Worm (Caenorhabditis elegans): ENCODE results near the gene Y71H2AM.14.
A peak's percentile ranks its signal among the peaks of the same experiment; 100 is the strongest.

Gene Y71H2AM.14

DNA sequence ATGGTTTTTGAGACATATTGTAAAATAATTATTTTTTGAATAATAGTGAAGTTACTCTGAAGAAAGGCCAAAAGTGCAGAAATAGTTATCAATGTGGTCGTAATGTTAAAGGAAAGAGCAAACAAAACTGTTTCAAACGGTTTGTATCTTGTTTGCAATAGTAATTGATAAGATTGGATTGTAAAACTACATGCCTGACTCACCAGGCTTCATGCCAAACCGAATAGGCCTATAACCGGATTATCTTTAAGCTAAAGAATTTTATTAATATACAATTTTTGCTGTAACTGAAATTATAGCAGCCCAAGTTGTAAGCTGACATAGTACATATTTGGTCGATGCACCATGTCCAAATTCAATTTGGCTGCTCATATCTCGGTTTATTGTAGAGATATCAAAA, at the start of gene Y71H2AM.14:
Y71H2AM.14 (minus strand) TSS at position 101 of the 400 bp plus-strand sequence.
- TF ChIP-seq klf-2 (GFP tag; conservative IDR thresholded peaks at IDR 0.05) (no peak), med-1 (GFP tag; optimal IDR thresholded peaks at IDR 0.05; ENCODE audit: insufficient read depth) (no peak)

DNA sequence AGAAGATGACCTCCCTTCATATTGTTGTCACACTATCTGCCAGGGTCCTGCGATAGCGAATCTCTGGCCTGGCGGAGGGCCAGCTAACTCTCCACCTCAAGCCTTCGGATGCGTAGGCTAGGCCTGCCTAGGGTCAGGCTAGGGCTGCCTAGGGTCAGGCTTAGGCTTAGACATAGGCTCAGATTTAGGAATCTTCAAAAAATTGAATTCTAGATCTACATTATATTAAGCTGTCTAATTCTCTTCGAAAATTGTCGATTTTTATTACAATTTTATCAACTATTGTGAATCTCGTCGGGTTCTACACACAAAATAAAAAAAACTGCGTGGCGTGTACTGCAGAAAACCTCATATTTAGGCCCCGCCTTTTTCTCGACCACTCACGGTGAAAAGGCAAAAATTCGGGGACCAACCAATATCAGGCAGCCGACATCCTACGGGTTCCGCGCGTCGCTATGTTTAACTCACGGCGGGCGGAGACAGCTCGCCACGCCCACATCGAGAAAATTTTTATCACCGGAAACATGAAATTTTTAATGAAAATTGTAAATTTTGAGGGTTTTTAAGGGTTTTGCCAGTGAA, 49.1 kb upstream of the Y71H2AM.14 start:
- TF ChIP-seq klf-2 (GFP tag; conservative IDR thresholded peaks at IDR 0.05) (no peak), tab-1 (GFP tag; IDR thresholded peaks at IDR 0.05) (no peak), flt-1 (GFP tag; IDR thresholded peaks at IDR 0.05) (0 out of 2 replicates have a peak, but pooled peaks have one; percentile 5), ztf-29 (GFP tag; IDR thresholded peaks at IDR 0.05) (0 out of 2 replicates have a peak, but pooled peaks have one; percentile 42), ztf-23 (GFP tag; IDR thresholded peaks at IDR 0.05) (no peak), cog-1 (tag; optimal IDR thresholded peaks at IDR 0.05) (no peak), ref-1 (GFP tag; conservative IDR thresholded peaks at IDR 0.05) (no peak), med-1 (GFP tag; optimal IDR thresholded peaks at IDR 0.05; ENCODE audit: insufficient read depth) (no peak), T22C8.4 (GFP tag; IDR thresholded peaks at IDR 0.05) (no peak)

DNA sequence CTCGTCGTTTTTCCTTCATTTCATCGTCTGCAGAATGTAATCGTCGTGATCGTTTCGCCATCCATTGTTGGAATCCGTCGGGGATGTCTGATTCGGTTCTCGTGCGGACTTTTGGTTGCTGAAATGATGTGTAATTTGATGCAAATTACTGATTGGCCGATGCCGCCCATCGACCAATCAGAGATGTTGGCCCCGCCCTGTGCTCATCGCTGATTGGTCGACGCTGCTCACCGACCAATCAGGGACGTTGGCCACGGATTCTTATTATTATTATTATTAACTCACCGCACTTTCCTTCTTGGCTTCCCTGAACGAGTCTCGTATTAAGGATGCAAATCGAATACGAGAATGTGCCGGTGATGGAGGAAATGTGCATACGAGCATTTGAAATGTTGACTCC, 47.6 kb upstream of the Y71H2AM.14 start:
- TF ChIP-seq klf-2 (GFP tag; conservative IDR thresholded peaks at IDR 0.05) (no peak), T22C8.4 (GFP tag; IDR thresholded peaks at IDR 0.05) (no peak), flt-1 (GFP tag; IDR thresholded peaks at IDR 0.05) (no peak), ref-1 (GFP tag; conservative IDR thresholded peaks at IDR 0.05) (no peak), med-1 (GFP tag; optimal IDR thresholded peaks at IDR 0.05; ENCODE audit: insufficient read depth) (no peak), ztf-29 (GFP tag; IDR thresholded peaks at IDR 0.05) (no peak), ztf-23 (GFP tag; IDR thresholded peaks at IDR 0.05) (no peak)

DNA sequence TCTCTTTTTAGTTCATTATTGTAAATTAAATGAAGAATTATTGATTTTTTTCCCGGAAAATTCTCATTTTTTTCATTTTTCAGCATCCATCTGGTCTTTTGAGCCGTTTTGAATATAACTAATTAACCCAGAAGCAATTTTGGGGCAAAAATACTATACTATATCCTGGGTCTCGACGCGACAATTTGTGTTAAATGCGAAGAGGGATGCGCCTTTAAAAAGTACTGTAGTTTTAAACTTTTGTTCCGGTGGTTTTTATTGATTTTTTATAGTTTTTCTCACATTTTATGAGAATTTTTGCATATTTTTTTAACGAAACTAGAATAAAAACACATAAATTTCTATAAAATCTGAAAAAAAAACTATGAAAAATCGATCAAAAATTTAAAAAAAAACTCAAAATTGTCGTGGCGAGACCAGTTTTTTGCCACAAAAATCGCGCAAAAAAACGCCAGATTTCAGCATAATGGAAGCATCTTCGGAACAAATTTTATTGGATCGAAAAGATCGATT, 41.6 kb upstream of the Y71H2AM.14 start, which contains the start of gene tbcc-1:
tbcc-1 (plus strand) TSS at position 463 of the 513 bp plus-strand sequence.
- TF ChIP-seq med-1 (GFP tag; optimal IDR thresholded peaks at IDR 0.05; ENCODE audit: insufficient read depth) (no peak), T22C8.4 (GFP tag; IDR thresholded peaks at IDR 0.05) (0 out of 2 replicates have a peak, but pooled peaks have one; percentile 8)

DNA sequence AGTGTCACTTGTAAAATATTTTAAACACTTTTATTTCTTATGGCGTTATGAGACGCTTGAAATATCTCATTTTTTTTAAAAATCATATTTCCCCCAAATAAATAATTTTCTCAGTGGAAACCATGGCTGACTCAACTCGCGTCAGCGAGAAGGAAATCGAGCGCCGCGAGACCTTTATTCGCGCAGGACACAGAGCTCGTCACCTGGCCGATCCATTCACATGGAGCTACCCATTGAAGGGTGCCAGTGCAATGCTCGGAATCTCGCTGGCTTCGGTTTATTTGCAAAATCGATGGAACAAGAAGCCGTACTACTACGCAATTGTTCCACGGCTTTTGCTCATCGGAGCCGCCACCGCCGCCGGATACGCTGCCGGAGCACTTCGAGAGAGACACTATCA, 40.3 kb upstream of the Y71H2AM.14 start, which contains the start of gene nduc-2:
nduc-2 (plus strand) TSS at position 113 of the 400 bp plus-strand sequence.
- TF ChIP-seq ztf-23 (GFP tag; IDR thresholded peaks at IDR 0.05), result no peak
- TF ChIP-seq klf-2 (GFP tag; conservative IDR thresholded peaks at IDR 0.05), result no peak
- no peak for TF ChIP-seq tab-1 (GFP tag; IDR thresholded peaks at IDR 0.05)
- TF ChIP-seq T22C8.4 (GFP tag; IDR thresholded peaks at IDR 0.05), result no peak
- no peak for TF ChIP-seq ztf-29 (GFP tag; IDR thresholded peaks at IDR 0.05)
- TF ChIP-seq med-1 (GFP tag; optimal IDR thresholded peaks at IDR 0.05; ENCODE audit: insufficient read depth), result no peak
- TF ChIP-seq cog-1 (tag; optimal IDR thresholded peaks at IDR 0.05), result no peak
- no peak for TF ChIP-seq flt-1 (GFP tag; IDR thresholded peaks at IDR 0.05)
- no peak for TF ChIP-seq ref-1 (GFP tag; conservative IDR thresholded peaks at IDR 0.05)

- TF ChIP-seq klf-2 (GFP tag; conservative IDR thresholded peaks at IDR 0.05) (0 out of 2 replicates have a peak, but pooled peaks have one; percentile 4), cog-1 (tag; optimal IDR thresholded peaks at IDR 0.05) (peak; percentile 76), tab-1 (GFP tag; IDR thresholded peaks at IDR 0.05) (0 out of 2 replicates have a peak, but pooled peaks have one; percentile 74), T22C8.4 (GFP tag; IDR thresholded peaks at IDR 0.05) (peak; percentile 79), ref-1 (GFP tag; conservative IDR thresholded peaks at IDR 0.05) (no peak), ztf-29 (GFP tag; IDR thresholded peaks at IDR 0.05) (peak; percentile 19; the same call in 1 of the 2 replicates), flt-1 (GFP tag; IDR thresholded peaks at IDR 0.05) (peak; percentile 89), ztf-23 (GFP tag; IDR thresholded peaks at IDR 0.05) (peak; percentile 79), med-1 (GFP tag; optimal IDR thresholded peaks at IDR 0.05; ENCODE audit: insufficient read depth) (peak; percentile 27)
Measured at ce11 chrIII:2785840-2786239, 39.4 kb upstream of the Y71H2AM.14 start, which contains the start of gene Y71H2AM.20. Gene Y71H2AM.20, minus strand, starts transcription at chrIII:2785948.

DNA sequence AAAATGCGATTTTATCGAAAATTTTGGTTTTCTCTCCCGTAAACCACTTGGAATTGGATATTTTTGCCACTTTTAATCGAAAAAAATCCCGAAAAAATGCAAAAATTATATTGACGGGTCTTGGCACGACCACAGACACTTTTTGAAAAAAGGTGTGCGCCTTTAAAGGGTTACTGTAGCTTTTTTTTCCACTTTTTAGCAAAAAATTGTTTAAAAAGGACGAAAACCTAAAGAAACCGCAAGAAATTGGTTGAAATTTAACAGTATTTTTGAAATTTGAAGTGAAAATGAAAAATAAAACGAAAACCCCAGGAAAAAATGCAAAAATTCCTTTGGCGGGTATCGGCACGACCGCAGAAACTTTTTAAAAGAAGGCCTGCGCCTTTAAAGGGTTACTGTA, 35.4 kb upstream of the Y71H2AM.14 start:
- no peak for TF ChIP-seq tab-1 (GFP tag; IDR thresholded peaks at IDR 0.05)
- TF ChIP-seq ref-1 (GFP tag; conservative IDR thresholded peaks at IDR 0.05), result no peak
- no peak for TF ChIP-seq ztf-29 (GFP tag; IDR thresholded peaks at IDR 0.05)
- TF ChIP-seq T22C8.4 (GFP tag; IDR thresholded peaks at IDR 0.05), result no peak

DNA sequence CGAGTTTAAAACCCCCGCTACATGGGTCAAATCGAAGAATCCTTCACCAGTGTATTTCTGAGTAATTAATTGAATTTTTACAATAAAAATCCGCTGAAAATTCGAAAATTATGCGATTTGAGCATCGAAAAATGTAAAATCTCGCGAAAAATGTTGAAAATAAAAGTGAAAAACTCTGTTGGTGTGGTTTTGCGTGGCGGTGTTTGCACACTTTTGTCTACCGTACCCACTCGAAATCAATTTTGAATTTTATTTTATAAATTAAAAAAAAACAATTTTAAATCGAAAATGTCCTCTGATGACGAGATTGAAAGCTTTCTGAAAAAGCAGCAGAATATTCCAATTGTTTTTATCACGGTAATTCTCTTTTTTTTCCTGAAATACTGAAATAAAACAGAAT, 34.3 kb upstream of the Y71H2AM.14 start, which contains the start of gene Y71H2AM.6:
Y71H2AM.6 (plus strand) TSS at position 264 of the 400 bp plus-strand sequence.
- TF ChIP-seq ztf-23 (GFP tag; IDR thresholded peaks at IDR 0.05) (no peak), T22C8.4 (GFP tag; IDR thresholded peaks at IDR 0.05) (peak; percentile 11; the same call in 1 of the 2 replicates)

DNA sequence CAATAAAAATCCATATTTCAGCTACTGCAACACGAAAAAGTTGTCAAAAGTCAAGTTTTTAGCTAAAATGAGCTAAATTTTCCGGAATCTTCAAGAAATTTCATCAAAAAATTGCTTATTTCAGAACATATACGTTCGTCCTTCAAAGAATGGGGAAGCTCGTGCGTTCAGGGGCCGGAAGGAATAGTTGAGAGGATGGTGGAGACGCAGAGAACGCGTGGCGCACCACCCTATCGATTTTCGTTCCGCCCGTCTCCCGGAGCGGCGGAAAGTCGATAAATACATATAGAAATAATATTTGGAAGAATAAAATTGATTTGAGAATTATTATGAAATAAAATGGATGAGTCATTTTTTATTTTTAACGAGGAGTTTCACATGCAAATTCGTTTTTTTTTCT, 33.8 kb upstream of the Y71H2AM.14 start:
- peak; percentile 64; the same call in 1 of the 2 replicates for TF ChIP-seq T22C8.4 (GFP tag; IDR thresholded peaks at IDR 0.05)
- no peak for TF ChIP-seq tab-1 (GFP tag; IDR thresholded peaks at IDR 0.05)

DNA sequence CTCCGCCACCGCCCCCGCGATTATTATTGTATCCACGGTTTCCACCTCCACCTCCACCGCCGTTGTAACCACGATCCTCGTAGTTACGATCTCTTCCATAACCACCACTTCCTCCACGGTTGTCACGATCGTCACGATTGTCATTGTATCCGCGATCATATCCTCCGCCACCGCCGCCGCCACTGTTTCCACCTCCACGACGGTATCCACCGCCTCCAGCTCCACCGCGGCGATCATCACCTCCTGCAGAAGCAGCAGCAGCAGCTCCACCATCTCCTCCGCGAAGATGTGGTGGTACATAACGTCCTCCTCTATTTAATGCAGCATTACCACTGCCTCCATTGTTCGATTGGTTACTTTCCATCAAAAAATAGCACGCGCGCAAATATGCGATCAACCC, 32.2 kb upstream of the Y71H2AM.14 start, which contains the start of gene laf-1:
laf-1 (minus strand) TSS at position 399 of the 400 bp plus-strand sequence.
- TF ChIP-seq tab-1 (GFP tag; IDR thresholded peaks at IDR 0.05), result no peak
- TF ChIP-seq ztf-29 (GFP tag; IDR thresholded peaks at IDR 0.05), result no peak
- TF ChIP-seq cog-1 (tag; optimal IDR thresholded peaks at IDR 0.05), result no peak

ce11 chrIII:2770752-2771151, 24.3 kb upstream of the Y71H2AM.14 start:
- no peak for TF ChIP-seq klf-2 (GFP tag; conservative IDR thresholded peaks at IDR 0.05)
- no peak for TF ChIP-seq ztf-29 (GFP tag; IDR thresholded peaks at IDR 0.05)
- TF ChIP-seq flt-1 (GFP tag; IDR thresholded peaks at IDR 0.05), result no peak
- TF ChIP-seq med-1 (GFP tag; optimal IDR thresholded peaks at IDR 0.05; ENCODE audit: insufficient read depth), result no peak
- no peak for TF ChIP-seq tab-1 (GFP tag; IDR thresholded peaks at IDR 0.05)
- no peak for TF ChIP-seq ztf-23 (GFP tag; IDR thresholded peaks at IDR 0.05)
- TF ChIP-seq T22C8.4 (GFP tag; IDR thresholded peaks at IDR 0.05), result no peak
- no peak for TF ChIP-seq ref-1 (GFP tag; conservative IDR thresholded peaks at IDR 0.05)
